Worm (Caenorhabditis elegans) whole organism, young adult: ENCODE results near the gene H01G02.3.

Source experiments
- C06A6.2 ChIP-seq: fragments of 200-800 bp; sonication (Bioruptor generic); conservative IDR thresholded peaks from 2 replicates; pipeline ENCODE4 v1.3.6; 2022; ENCODE audit warnings: missing genetic modification characterization, missing compliant biosample characterization
- F37B4.10 ChIP-seq: fragments of 200-800 bp; sonication (Bioruptor generic); IDR thresholded peaks from 2 replicates; pipeline ENCODE4 v1.3.6; 2022; ENCODE audit warnings: missing genetic modification characterization, missing compliant biosample characterization
- F52B5.7 ChIP-seq: sonication (generic microtip); optimal IDR thresholded peaks from 2 replicates; lab custom pipeline; 2016; ENCODE audit warnings: mild to moderate bottlenecking, missing genetic modification characterization, missing compliant biosample characterization
- K12H6.12 ChIP-seq: fragments of 200-800 bp; sonication (Bioruptor generic); optimal IDR thresholded peaks from 2 replicates; lab custom pipeline; 2018; ENCODE audit warnings: mild to moderate bottlenecking, missing genetic modification characterization, missing compliant biosample characterization
- Y53F4B.3 ChIP-seq: fragments of 200-800 bp; sonication (Bioruptor generic); IDR thresholded peaks from 2 replicates; pipeline ENCODE4 v1.3.6; 2022; ENCODE audit warnings: missing genetic modification reagents, missing genetic modification characterization, missing compliant biosample characterization
- Y53G8AR.9 ChIP-seq: fragments of 200-800 bp; sonication (Bioruptor generic); conservative IDR thresholded peaks from 2 replicates; pipeline ENCODE4 v1.3.6; 2022; ENCODE audit warnings: missing genetic modification reagents, missing genetic modification characterization, missing compliant biosample characterization
- akir-1 ChIP-seq: fragments of 200-800 bp; sonication (Bioruptor generic); optimal IDR thresholded peaks from 2 replicates; lab custom pipeline; 2018; ENCODE audit warnings: mild to moderate bottlenecking, missing genetic modification characterization, moderate library complexity, missing compliant biosample characterization
- bed-2 ChIP-seq: fragments of 200-800 bp; sonication (Bioruptor generic); IDR thresholded peaks from 2 replicates; pipeline ENCODE4 v1.3.6; 2022; ENCODE audit warnings: missing genetic modification reagents, missing genetic modification characterization, missing compliant biosample characterization
- ccch-3 ChIP-seq: fragments of 200-800 bp; sonication (Bioruptor generic); optimal IDR thresholded peaks from 2 replicates; lab custom pipeline; 2018; ENCODE audit warnings: mild to moderate bottlenecking, missing genetic modification characterization, missing compliant biosample characterization
- cebp-1 ChIP-seq, 2 experiments: fragments of 200-800 bp in 1 of 2; sonication (Bioruptor generic) in 1 of 2; sonication (generic microtip) in 1 of 2; IDR thresholded peaks in 1 of 2; optimal IDR thresholded peaks in 1 of 2; 2 replicates each; pipeline versions ENCODE4 v1.3.6 to Lab custom; 2017 to 2022; ENCODE audit warnings: missing compliant biosample characterization in 2 of 2, missing genetic modification characterization in 2 of 2, mild to moderate bottlenecking in 1 of 2, missing genetic modification reagents in 1 of 2, moderate library complexity in 1 of 2
- ceh-40 ChIP-seq: fragments of 200-800 bp; sonication (Bioruptor generic); IDR thresholded peaks from 2 replicates; pipeline ENCODE4 v1.3.6; 2022; ENCODE audit warnings: missing genetic modification characterization, missing compliant biosample characterization
- ceh-79 ChIP-seq: sonication (generic microtip); optimal IDR thresholded peaks from 2 replicates; lab custom pipeline; 2017; ENCODE audit warnings: mild to moderate bottlenecking, missing genetic modification characterization, missing compliant biosample characterization
- dox-1 ChIP-seq: fragments of 200-800 bp; sonication (Bioruptor generic); IDR thresholded peaks from 2 replicates; pipeline ENCODE4 v1.3.6; 2022; ENCODE audit warnings: missing genetic modification reagents, missing genetic modification characterization, missing compliant biosample characterization
- dpl-1 ChIP-seq: fragments of 150-350 bp; optimal IDR thresholded peaks from 2 replicates; lab custom pipeline; 2014; ENCODE audit warnings: missing biosample characterization, missing genetic modification reagents, missing genetic modification characterization
- fkh-3 ChIP-seq: sonication (generic microtip); optimal IDR thresholded peaks from 2 replicates; lab custom pipeline; 2016; ENCODE audit warnings: mild to moderate bottlenecking, missing genetic modification characterization, missing compliant biosample characterization
- gei-17 ChIP-seq: fragments of 200-800 bp; sonication (Bioruptor generic); optimal IDR thresholded peaks from 2 replicates; lab custom pipeline; 2018; ENCODE audit warnings: mild to moderate bottlenecking, missing genetic modification characterization, missing compliant biosample characterization
- him-1 ChIP-seq: sonication (generic microtip); optimal IDR thresholded peaks from 2 replicates; lab custom pipeline; 2016; ENCODE audit warnings: missing genotype, missing genetic modification reagents, missing genetic modification characterization, missing compliant biosample characterization
- hmg-20 ChIP-seq: fragments of 200-800 bp; sonication (Bioruptor generic); IDR thresholded peaks from 2 replicates; pipeline ENCODE4 v1.3.6; 2022; ENCODE audit warnings: missing genetic modification reagents, missing genetic modification characterization, missing compliant biosample characterization
- madf-6 ChIP-seq: fragments of 200-800 bp; sonication (Bioruptor generic); IDR thresholded peaks from 2 replicates; pipeline ENCODE4 v1.3.6; 2022; ENCODE audit warnings: missing genetic modification reagents, missing genetic modification characterization, missing compliant biosample characterization
- mes-4 ChIP-seq: sonication (generic microtip); optimal IDR thresholded peaks from 2 replicates; lab custom pipeline; 2016; ENCODE audit warnings: missing genotype, missing genetic modification characterization, missing compliant biosample characterization
- nfya-2 ChIP-seq: fragments of 200-800 bp; sonication (Bioruptor generic); IDR thresholded peaks from 2 replicates; pipeline ENCODE4 v1.3.6; 2022; ENCODE audit warnings: missing genetic modification reagents, missing genetic modification characterization, missing compliant biosample characterization
- nhr-179 ChIP-seq: sonication (generic microtip); optimal IDR thresholded peaks from 2 replicates; lab custom pipeline; 2016; ENCODE audit warnings: mild to moderate bottlenecking, missing genetic modification characterization, missing compliant biosample characterization
- nhr-80 ChIP-seq: sonication (generic microtip); optimal IDR thresholded peaks from 2 replicates; lab custom pipeline; 2016; ENCODE audit warnings: missing genetic modification characterization, missing compliant biosample characterization
- pha-4 ChIP-seq: fragments of 150-350 bp; sonication (generic microtip); optimal IDR thresholded peaks from 2 replicates; lab custom pipeline; 2014; ENCODE audit warnings: missing biosample characterization, missing genetic modification reagents, missing genetic modification characterization
- repo-1 ChIP-seq: sonication (generic microtip); optimal IDR thresholded peaks from 2 replicates; lab custom pipeline; 2017; ENCODE audit warnings: mild to moderate bottlenecking, missing genetic modification characterization, missing compliant biosample characterization
- snpc-1.1 ChIP-seq: sonication (generic microtip); optimal IDR thresholded peaks from 2 replicates; lab custom pipeline; 2017; ENCODE audit warnings: missing genetic modification characterization, mild to moderate bottlenecking, missing compliant biosample characterization, antibody characterized with exemption, moderate library complexity, missing genotype, missing genetic modification reagents; ENCODE audit not compliant: insufficient read depth
- unc-62 ChIP-seq: fragments of 150-350 bp; optimal IDR thresholded peaks from 2 replicates; lab custom pipeline; 2014; ENCODE audit warnings: missing biosample characterization, missing genetic modification reagents, missing genetic modification characterization
- zfh-2 ChIP-seq: fragments of 200-800 bp; sonication (Bioruptor generic); conservative IDR thresholded peaks from 2 replicates; pipeline ENCODE4 v1.3.6; 2022; ENCODE audit warnings: missing genetic modification reagents, missing genetic modification characterization, missing compliant biosample characterization
- ztf-25 ChIP-seq: fragments of 200-800 bp; sonication (Bioruptor generic); IDR thresholded peaks from 2 replicates; pipeline ENCODE4 v1.3.6; 2022; ENCODE audit warnings: missing genetic modification reagents, missing genetic modification characterization, missing compliant biosample characterization
- ztf-28 ChIP-seq: fragments of 200-800 bp; sonication (Bioruptor generic); IDR thresholded peaks from 2 replicates; pipeline ENCODE4 v1.3.6; 2022; ENCODE audit warnings: missing genetic modification reagents, missing genetic modification characterization, missing compliant biosample characterization

H01G02.3 gene

ce11 chrIV:11799240-11799639 lies 6.8 kb upstream of the H01G02.3 start:
- TF ChIP-seq him-1 (tag; lab: Kevin White, UChicago) (no peak), repo-1 (tag; lab: Kevin White, UChicago) (no peak), hmg-20 (GFP tag; lab: Robert Waterston, UW) (no peak), ceh-40 (GFP tag; lab: Robert Waterston, UW) (no peak), pha-4 (tag; lab: Kevin White, UChicago) (no peak), dpl-1 (GFP tag; lab: Kevin White, UChicago) (no peak), nhr-80 (no peak), madf-6 (GFP tag; lab: Robert Waterston, UW) (no peak), Y53G8AR.9 (GFP tag; lab: Robert Waterston, UW) (no peak), unc-62 (no peak), snpc-1.1 (tag; lab: Kevin White, UChicago) (no peak), nfya-2 (GFP tag; lab: Robert Waterston, UW) (no peak), ccch-3 (GFP tag; lab: Kevin White, UChicago) (no peak), ztf-28 (GFP tag; lab: Robert Waterston, UW) (no peak), mes-4 (tag; lab: Kevin White, UChicago) (no peak), Y53F4B.3 (GFP tag; lab: Robert Waterston, UW) (no peak)

- TF ChIP-seq bed-2 (GFP tag; lab: Robert Waterston, UW): no peak
Observed at ce11 chrIV:11796818-11797217, 4.4 kb upstream of the H01G02.3 start.

ce11 chrIV:11795964-11796363 lies 3.6 kb upstream of the H01G02.3 start:
- TF ChIP-seq unc-62: no peak
- no peak for TF ChIP-seq ceh-40 (GFP tag; lab: Robert Waterston, UW)
- TF ChIP-seq nhr-179 (tag; lab: Kevin White, UChicago): no peak
- no peak for TF ChIP-seq fkh-3 (tag; lab: Kevin White, UChicago)
- TF ChIP-seq, all 124 proteins: peak for 0

ce11 chrIV:11793170-11793569 lies 775 bp upstream of the H01G02.3 start:
- TF ChIP-seq ztf-28 (GFP tag; lab: Robert Waterston, UW) (no peak), K12H6.12 (tag; lab: Kevin White, UChicago) (peak; percentile 27)
- TF ChIP-seq, all 124 proteins: peak for 1

ce11 chrIV:11788383-11788963 lies 3.9 kb downstream of the H01G02.3 start:
- no peak for TF ChIP-seq cebp-1 (GFP tag; IDR thresholded peaks at IDR 0.05; lab: Robert Waterston, UW)
- TF ChIP-seq cebp-1 (tag; optimal IDR thresholded peaks at IDR 0.05; lab: Kevin White, UChicago): no peak
- TF ChIP-seq C06A6.2 (GFP tag; lab: Robert Waterston, UW): no peak
- TF ChIP-seq akir-1: no peak
- no peak for TF ChIP-seq unc-62
- no peak for TF ChIP-seq ztf-25 (GFP tag; lab: Robert Waterston, UW)
- TF ChIP-seq ceh-79: no peak
- no peak for TF ChIP-seq gei-17 (GFP tag; lab: Kevin White, UChicago)
- TF ChIP-seq dox-1 (GFP tag; lab: Robert Waterston, UW): no peak
- TF ChIP-seq F37B4.10: no peak

- TF ChIP-seq zfh-2 (GFP tag; lab: Robert Waterston, UW) (no peak), F52B5.7 (tag; lab: Kevin White, UChicago) (no peak)
Observed at ce11 chrIV:11787793-11788192, 4.6 kb downstream of the H01G02.3 start.
